Fruit fly (Drosophila melanogaster) whole organism, wandering third instar larva: ENCODE measurements around the gene CG34289.

Source experiments
- Abd-B ChIP-seq: fragments of >200 bp; optimal IDR thresholded peaks from 2 replicates; lab custom pipeline; 2017; ENCODE audit warnings: missing biosample characterization, missing genetic modification characterization
- CG32264 ChIP-seq: fragments of 200-800 bp; sonication (Bioruptor generic); optimal IDR thresholded peaks from 2 replicates; lab custom pipeline; 2016; ENCODE audit warnings: missing biosample characterization, missing genetic modification characterization
- CG9705 ChIP-seq: fragments of 200-800 bp; sonication (Bioruptor generic); optimal IDR thresholded peaks from 2 replicates; lab custom pipeline; 2018; ENCODE audit warnings: missing biosample characterization, mild to moderate bottlenecking, missing genetic modification characterization
- CrebA ChIP-seq: fragments of 200-800 bp; sonication (Bioruptor generic); optimal IDR thresholded peaks from 2 replicates; lab custom pipeline; 2016; ENCODE audit warnings: missing biosample characterization, mild to moderate bottlenecking, missing genetic modification characterization, borderline replicate concordance
- Dfd ChIP-seq: fragments of >200 bp; optimal IDR thresholded peaks from 2 replicates; lab custom pipeline; 2017; ENCODE audit warnings: missing biosample characterization, missing genetic modification characterization
- Dif ChIP-seq: fragments of 200-275, 200-300 bp; sonication (Bioruptor generic); optimal IDR thresholded peaks from 2 replicates; lab custom pipeline; 2018; ENCODE audit warnings: missing biosample characterization, missing genetic modification characterization; ENCODE audit not compliant: partially characterized antibody
- HLH106 ChIP-seq: fragments of 200-800 bp; optimal IDR thresholded peaks from 3 replicates; lab custom pipeline; 2019; ENCODE audit warnings: missing biosample characterization, mild to moderate bottlenecking, missing genetic modification characterization, moderate library complexity
- Hnf4 ChIP-seq: fragments of 200-800 bp; sonication (Bioruptor generic); optimal IDR thresholded peaks from 2 replicates; lab custom pipeline; 2016; ENCODE audit warnings: missing biosample characterization, mild to moderate bottlenecking, missing genetic modification characterization
- Hr78 ChIP-seq: fragments of >200 bp; optimal IDR thresholded peaks from 2 replicates; lab custom pipeline; 2017; ENCODE audit warnings: missing biosample characterization, missing genetic modification characterization
- Hr83 ChIP-seq: fragments of 200-300 bp; sonication (Bioruptor generic); optimal IDR thresholded peaks from 2 replicates; lab custom pipeline; 2016; ENCODE audit warnings: missing biosample characterization, mild to moderate bottlenecking, missing genetic modification characterization, moderate library complexity; ENCODE audit not compliant: poor library complexity, severe bottlenecking
- Jra ChIP-seq: sonication (Bioruptor generic); optimal IDR thresholded peaks from 2 replicates; lab custom pipeline; 2016; ENCODE audit warnings: missing biosample characterization, missing genetic modification characterization
- Mio ChIP-seq: sonication (Bioruptor generic); optimal IDR thresholded peaks from 2 replicates; lab custom pipeline; 2016; ENCODE audit warnings: missing biosample characterization, missing genetic modification characterization
- Myc ChIP-seq: fragments of >200 bp; optimal IDR thresholded peaks from 2 replicates; lab custom pipeline; 2017
- N ChIP-seq: fragments of >200 bp; optimal IDR thresholded peaks from 2 replicates; lab custom pipeline; 2018; ENCODE audit warnings: missing biosample characterization, missing external identifiers, missing genetic modification characterization
- OdsH ChIP-seq: fragments of 200-800 bp; sonication (Bioruptor generic); optimal IDR thresholded peaks from 2 replicates; lab custom pipeline; 2016; ENCODE audit warnings: missing biosample characterization, mild to moderate bottlenecking, missing genetic modification characterization
- Rel ChIP-seq, 2 experiments: fragments of 200-800 bp; sonication (Bioruptor generic) in 1 of 2; optimal IDR thresholded peaks; 2 replicates in 1 of 2; 3 replicates in 1 of 2; lab custom pipeline; 2016 to 2019; ENCODE audit warnings: mild to moderate bottlenecking in 2 of 2, missing biosample characterization in 2 of 2, missing genetic modification characterization in 2 of 2, moderate library complexity in 1 of 2
- Sp1 ChIP-seq: fragments of 200-800 bp; sonication (Bioruptor generic); optimal IDR thresholded peaks from 3 replicates; lab custom pipeline; 2019; ENCODE audit warnings: missing biosample characterization, mild to moderate bottlenecking, missing genetic modification characterization, moderate library complexity
- Vsx2 ChIP-seq: fragments of 200-300, 225-300 bp; sonication (Bioruptor generic); optimal IDR thresholded peaks from 2 replicates; lab custom pipeline; 2018; ENCODE audit warnings: missing biosample characterization, missing genetic modification characterization; ENCODE audit not compliant: partially characterized antibody
- br ChIP-seq: fragments of 200-800 bp; sonication (Bioruptor generic); optimal IDR thresholded peaks from 2 replicates; lab custom pipeline; 2016; ENCODE audit warnings: missing biosample characterization, missing genetic modification characterization
- brk ChIP-seq: fragments of 200-800 bp; sonication (Bioruptor generic); optimal IDR thresholded peaks from 2 replicates; lab custom pipeline; 2016; ENCODE audit warnings: missing biosample characterization, mild to moderate bottlenecking, missing genetic modification characterization
- dl ChIP-seq, 2 experiments: fragments of 175-275, 200-275 bp in 1 of 2; fragments of 200-275 bp in 1 of 2; sonication (Bioruptor generic); optimal IDR thresholded peaks; lab custom pipeline; 2018; ENCODE audit warnings: mild to moderate bottlenecking in 2 of 2, missing biosample characterization in 2 of 2, missing genetic modification characterization in 2 of 2, moderate library complexity in 2 of 2; ENCODE audit not compliant: partially characterized antibody in 2 of 2, insufficient read depth in 1 of 2
- dmrt93B ChIP-seq: fragments of 200-800 bp; sonication (Bioruptor generic); optimal IDR thresholded peaks from 2 replicates; lab custom pipeline; 2018; ENCODE audit warnings: missing biosample characterization, mild to moderate bottlenecking, missing genetic modification characterization
- dsf ChIP-seq: sonication (Bioruptor generic); optimal IDR thresholded peaks from 2 replicates; lab custom pipeline; 2016; ENCODE audit warnings: missing biosample characterization, missing genetic modification characterization, borderline replicate concordance
- ey ChIP-seq: fragments of 200-800 bp; sonication (Bioruptor generic); optimal IDR thresholded peaks from 2 replicates; lab custom pipeline; 2016; ENCODE audit warnings: missing biosample characterization, missing genetic modification characterization
- foxo ChIP-seq, 2 experiments: fragments of 200-800 bp; sonication (Bioruptor generic); optimal IDR thresholded peaks; 2 replicates in 1 of 2; 3 replicates in 1 of 2; lab custom pipeline; 2016 to 2017; ENCODE audit warnings: missing biosample characterization in 2 of 2, missing genetic modification characterization in 2 of 2
- fru ChIP-seq: fragments of 200-800 bp; sonication (Bioruptor generic); optimal IDR thresholded peaks from 3 replicates; lab custom pipeline; 2016; ENCODE audit warnings: missing biosample characterization, mild to moderate bottlenecking, missing genetic modification characterization
- h ChIP-seq: fragments of 200-800 bp; sonication (Bioruptor generic); optimal IDR thresholded peaks from 3 replicates; lab custom pipeline; 2016; ENCODE audit warnings: missing biosample characterization, mild to moderate bottlenecking, missing genetic modification characterization
- jim ChIP-seq: fragments of 175-275, 200-325 bp; sonication (Bioruptor generic); optimal IDR thresholded peaks from 2 replicates; lab custom pipeline; 2016; ENCODE audit warnings: missing biosample characterization, mild to moderate bottlenecking, missing genetic modification characterization
- lola ChIP-seq: fragments of >200 bp; optimal IDR thresholded peaks from 2 replicates; lab custom pipeline; 2017; ENCODE audit warnings: missing biosample characterization, missing genetic modification characterization
- pan ChIP-seq: fragments of >200 bp; optimal IDR thresholded peaks from 2 replicates; lab custom pipeline; 2017
- psq ChIP-seq: fragments of 200-800 bp; sonication (Bioruptor generic); optimal IDR thresholded peaks from 3 replicates; lab custom pipeline; 2017; ENCODE audit warnings: missing biosample characterization, mild to moderate bottlenecking, missing genetic modification characterization, moderate library complexity
- rgr ChIP-seq: fragments of 200-800 bp; sonication (Bioruptor generic); optimal IDR thresholded peaks from 3 replicates; lab custom pipeline; 2016; ENCODE audit warnings: missing biosample characterization, mild to moderate bottlenecking, missing genetic modification characterization
- sage ChIP-seq: fragments of 200-800 bp; sonication (Bioruptor generic); optimal IDR thresholded peaks from 2 replicates; lab custom pipeline; 2016; ENCODE audit warnings: missing biosample characterization, mild to moderate bottlenecking, missing genetic modification characterization
- sv ChIP-seq: fragments of 200-800 bp; sonication (Bioruptor generic); optimal IDR thresholded peaks from 3 replicates; lab custom pipeline; 2016; ENCODE audit warnings: missing biosample characterization, missing genetic modification characterization
- tai ChIP-seq: sonication (Bioruptor generic); optimal IDR thresholded peaks from 2 replicates; lab custom pipeline; 2016; ENCODE audit warnings: missing biosample characterization, missing genetic modification characterization
- woc ChIP-seq: sonication (Bioruptor generic); optimal IDR thresholded peaks from 2 replicates; lab custom pipeline; 2016; ENCODE audit warnings: missing biosample characterization, mild to moderate bottlenecking, missing genetic modification characterization

CG34289 gene

DNA sequence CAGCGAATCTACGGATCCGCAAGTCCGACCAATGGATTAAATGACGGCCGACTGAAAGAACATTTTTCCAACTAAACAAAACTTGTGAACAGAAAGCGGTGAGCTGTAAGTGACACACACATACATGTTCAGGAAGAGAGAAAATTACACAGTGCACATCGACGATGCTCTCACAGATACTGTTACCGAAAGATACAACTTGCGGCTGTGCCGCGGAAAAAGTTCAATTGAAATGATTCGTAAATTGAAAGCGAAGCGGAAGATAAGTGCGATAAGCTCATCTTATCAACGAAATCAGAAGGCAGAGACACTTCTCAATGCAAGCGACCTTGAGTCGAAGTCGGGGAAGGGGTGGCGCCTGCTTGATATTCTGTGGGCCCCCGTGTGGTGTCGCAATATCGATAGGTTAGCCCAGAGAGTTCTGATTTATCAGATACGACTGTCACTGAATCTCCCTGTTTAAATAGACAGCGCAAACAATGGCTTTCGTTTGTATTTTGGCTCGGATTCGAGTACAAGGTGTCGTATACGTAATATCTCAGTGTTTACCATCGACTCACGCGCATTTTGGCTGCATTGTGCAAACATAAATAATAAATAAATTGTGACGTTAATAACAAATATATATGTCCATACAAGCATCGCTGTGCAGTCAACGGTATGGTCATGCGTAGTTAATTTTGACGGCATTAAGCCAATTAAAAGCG lies 12.3 kb upstream of the CG34289 start, which contains the start of gene Irk2:
TSS of gene Irk2 (minus strand) at position 51 of the 707 bp plus-strand sequence.
- TF ChIP-seq dmrt93B (GFP tag; lab: Kevin White, UChicago): no peak
- TF ChIP-seq woc (GFP tag; lab: Kevin White, UChicago): no peak
- no peak for TF ChIP-seq Mio (GFP tag; lab: Kevin White, UChicago)
- no peak for TF ChIP-seq Sp1 (GFP tag; lab: Kevin White, UChicago)
- TF ChIP-seq jim (GFP tag; lab: Kevin White, UChicago): no peak
- no peak for TF ChIP-seq Jra (GFP tag; lab: Kevin White, UChicago)
- no peak for TF ChIP-seq CG32264 (GFP tag; lab: Kevin White, UChicago)
- TF ChIP-seq fru (GFP tag; lab: Kevin White, UChicago): no peak
- no peak for TF ChIP-seq Rel (GFP tag; optimal IDR thresholded peaks at IDR 0.05; lab: Kevin White, UChicago)
- no peak for TF ChIP-seq Rel (tag; optimal IDR thresholded peaks at IDR 0.05; lab: Kevin White, UChicago)
- no peak for TF ChIP-seq tai (GFP tag; lab: Kevin White, UChicago)
- no peak for TF ChIP-seq Hr83 (GFP tag; lab: Kevin White, UChicago)
- TF ChIP-seq sage (GFP tag; lab: Kevin White, UChicago): no peak
- no peak for TF ChIP-seq Dfd
- no peak for TF ChIP-seq Dif
- TF ChIP-seq br (GFP tag; lab: Kevin White, UChicago): no peak

DNA sequence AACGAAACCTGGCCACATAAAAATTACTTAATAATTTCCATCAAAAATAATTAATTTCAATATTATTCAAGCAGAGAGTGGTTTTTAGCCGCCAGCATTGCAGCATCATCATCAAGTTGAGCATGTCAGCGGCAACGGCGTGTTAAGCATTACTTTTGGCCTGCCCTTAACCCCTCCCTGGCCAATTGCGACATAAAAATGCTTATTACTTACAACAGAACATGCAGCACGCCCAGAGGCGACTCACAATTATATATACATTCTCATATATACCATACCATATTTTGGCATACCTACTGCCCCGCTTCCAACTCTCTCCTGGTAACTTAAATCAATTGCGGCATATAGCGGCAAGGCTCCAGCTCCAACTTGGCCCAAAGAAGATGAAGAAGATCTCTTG lies 4.1 kb upstream of the CG34289 start:
- TF ChIP-seq fru (GFP tag; lab: Kevin White, UChicago): peak; percentile 63
- no peak for TF ChIP-seq Dfd
- TF ChIP-seq, all 38 proteins: peak for 1

DNA sequence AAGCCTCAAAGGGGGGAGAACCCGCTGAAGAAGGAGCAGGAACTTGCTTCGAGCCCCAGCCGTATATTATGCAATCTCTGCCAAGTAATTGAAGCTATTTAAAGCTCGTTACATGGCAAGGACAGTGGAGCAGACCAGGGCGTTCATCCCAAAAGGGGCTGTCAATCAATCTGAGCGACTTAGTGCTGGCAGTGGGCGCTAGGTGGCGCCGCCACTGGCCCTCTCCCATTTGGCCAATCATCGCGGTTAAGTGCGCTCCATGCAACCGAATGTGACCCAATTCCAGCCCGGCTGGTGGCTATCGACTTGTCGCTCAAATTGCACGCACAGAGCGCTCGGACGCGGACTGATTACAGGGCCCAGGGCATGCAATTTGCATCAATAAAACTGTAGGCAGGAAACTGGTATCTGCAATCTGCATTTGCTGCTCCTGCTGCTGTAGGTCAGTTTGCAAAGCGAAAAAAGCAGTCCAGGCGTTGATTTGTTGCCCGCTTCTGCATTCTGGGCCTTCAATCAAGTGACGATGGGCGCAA lies 2.2 kb upstream of the CG34289 start:
- TF ChIP-seq br (GFP tag; lab: Kevin White, UChicago) (no peak), Hr78 (no peak), CG32264 (GFP tag; lab: Kevin White, UChicago) (no peak), Sp1 (GFP tag; lab: Kevin White, UChicago) (no peak), CG9705 (GFP tag; lab: Kevin White, UChicago) (no peak), Abd-B (GFP tag; lab: Kevin White, UChicago) (no peak), sv (GFP tag; lab: Kevin White, UChicago) (no peak), psq (GFP tag; lab: Kevin White, UChicago) (no peak), Vsx2 (no peak), sage (GFP tag; lab: Kevin White, UChicago) (no peak), tai (GFP tag; lab: Kevin White, UChicago) (no peak)
- TF ChIP-seq, all 38 proteins: peak for 0

DNA sequence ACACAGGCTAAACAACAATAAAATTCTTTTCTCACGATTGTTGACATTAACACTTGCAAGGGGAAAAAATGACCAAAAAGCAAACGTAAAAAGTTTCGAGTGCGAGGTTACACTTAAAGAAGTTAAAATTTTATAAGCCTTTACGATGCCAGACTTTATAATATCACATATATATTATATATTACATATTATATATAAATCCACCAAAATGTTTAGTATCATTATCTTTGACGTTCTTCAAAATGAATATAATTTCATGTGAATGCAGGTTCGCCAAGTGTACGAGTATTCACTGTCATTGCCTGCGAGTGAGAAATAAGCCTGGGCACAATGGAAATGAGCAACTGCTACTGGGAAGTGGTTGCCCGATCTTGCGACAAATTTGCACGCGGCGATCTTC lies 1.0 kb upstream of the CG34289 start:
- TF ChIP-seq Sp1 (GFP tag; lab: Kevin White, UChicago) (peak; percentile 82), HLH106 (tag; lab: Kevin White, UChicago) (peak; percentile 72), Myc (no peak), sage (GFP tag; lab: Kevin White, UChicago) (peak; percentile 40), Dfd (no peak), Hr83 (GFP tag; lab: Kevin White, UChicago) (no peak), foxo (GFP tag; optimal IDR thresholded peaks at IDR 0.05; lab: Kevin White, UChicago) (peak in 1 of 2 experiments; percentile 57), pan (lab: Kevin White, UChicago) (no peak), ey (GFP tag; lab: Kevin White, UChicago) (peak; percentile 15), psq (GFP tag; lab: Kevin White, UChicago) (peak; percentile 85), rgr (GFP tag; lab: Kevin White, UChicago) (peak; percentile 74), dl (GFP tag; optimal IDR thresholded peaks at IDR 0.05; lab: Kevin White, UChicago; ENCODE audit: insufficient read depth in 1 of 2, partially characterized antibody in 2 of 2) (no peak), Hnf4 (GFP tag; lab: Kevin White, UChicago) (peak; percentile 24), h (peak; percentile 70), OdsH (GFP tag; lab: Kevin White, UChicago) (peak; percentile 73), dsf (GFP tag; lab: Kevin White, UChicago) (no peak), dmrt93B (GFP tag; lab: Kevin White, UChicago) (peak; percentile 56), CrebA (GFP tag; lab: Kevin White, UChicago) (no peak), lola (GFP tag; lab: Kevin White, UChicago) (no peak), Rel (GFP tag; optimal IDR thresholded peaks at IDR 0.05; lab: Kevin White, UChicago) (no peak), Rel (tag; optimal IDR thresholded peaks at IDR 0.05; lab: Kevin White, UChicago) (no peak), N (GFP tag; lab: Kevin White, UChicago) (no peak), brk (GFP tag; lab: Kevin White, UChicago) (peak; percentile 74), fru (GFP tag; lab: Kevin White, UChicago) (peak; percentile 74), woc (GFP tag; lab: Kevin White, UChicago) (peak; percentile 35), CG32264 (GFP tag; lab: Kevin White, UChicago) (no peak)
